Fruit fly (Drosophila melanogaster) whole organism: Measurements from ENCODE around the gene CG43391.
A peak's percentile ranks its signal among the peaks of the same experiment; 100 is the strongest.
"Not testable (repeated sequence)": the region's sequence is repeated elsewhere in the genome, so short reads cannot be mapped to it uniquely, and the experiment has no call there.

Experiments
- CG8478 ChIP-seq: fragments of >200 bp; optimal IDR thresholded peaks from 2 replicates; lab custom pipeline; 2018; ENCODE audit warnings: inconsistent platforms
- Dll ChIP-seq: fragments of >200 bp; optimal IDR thresholded peaks from 2 replicates; lab custom pipeline; 2017
- EcR ChIP-seq, 2 experiments: fragments of >200 bp; optimal IDR thresholded peaks; 2 replicates each; lab custom pipeline; 2017; ENCODE audit warnings: missing biosample characterization in 2 of 2, missing genetic modification characterization in 2 of 2, missing genetic modification reagents in 2 of 2
- pan ChIP-seq: fragments of >200 bp; optimal IDR thresholded peaks from 2 replicates; lab custom pipeline; 2017
- psq ChIP-seq: fragments of >200 bp; optimal IDR thresholded peaks from 2 replicates; lab custom pipeline; 2017
- usp ChIP-seq: fragments of >200 bp; optimal IDR thresholded peaks from 2 replicates; lab custom pipeline; 2017; ENCODE audit warnings: missing biosample characterization, missing genetic modification characterization, mixed read lengths

Gene CG43391

dm6 chr3L:11586794-11587462, 6.1 kb upstream of the CG43391 start:
- TF ChIP-seq Dll (lab: Kevin White, UChicago) (peak; percentile 70), psq (lab: Kevin White, UChicago) (no peak), CG8478 (lab: Kevin White, UChicago) (no peak), pan (lab: Kevin White, UChicago) (no peak), usp (GFP tag; lab: Kevin White, UChicago) (no peak)

- no peak for TF ChIP-seq EcR (GFP tag; optimal IDR thresholded peaks at IDR 0.05; lab: Kevin White, UChicago)
- no peak for TF ChIP-seq pan (lab: Kevin White, UChicago)
- no peak for TF ChIP-seq psq (lab: Kevin White, UChicago)
- no peak for TF ChIP-seq CG8478 (lab: Kevin White, UChicago)
- no peak for TF ChIP-seq Dll (lab: Kevin White, UChicago)
Measured at dm6 chr3L:11583964-11584363, 3.1 kb upstream of the CG43391 start, which contains the start of gene CG32086. CG32086 (minus strand) TSS chr3L:11584064.

- TF ChIP-seq EcR (GFP tag; optimal IDR thresholded peaks at IDR 0.05; lab: Kevin White, UChicago) (no peak), usp (GFP tag; lab: Kevin White, UChicago) (no peak), Dll (lab: Kevin White, UChicago) (no peak), psq (lab: Kevin White, UChicago) (no peak), pan (lab: Kevin White, UChicago) (no peak), CG8478 (lab: Kevin White, UChicago) (no peak)
Measured at dm6 chr3L:11582097-11582496, 1.3 kb upstream of the CG43391 start, which contains the start of gene CG33269. CG33269 (minus strand) TSS chr3L:11582197.

dm6 chr3L:11579919-11580318, 900 bp downstream of the CG43391 start, which contains the start of gene CG43390:
CG43390 (minus strand) TSS chr3L:11579950.
- no peak for TF ChIP-seq psq (lab: Kevin White, UChicago)
- no peak for TF ChIP-seq EcR (GFP tag; optimal IDR thresholded peaks at IDR 0.05; lab: Kevin White, UChicago)
- TF ChIP-seq Dll (lab: Kevin White, UChicago), result no peak
- no peak for TF ChIP-seq pan (lab: Kevin White, UChicago)
- TF ChIP-seq usp (GFP tag; lab: Kevin White, UChicago), result no peak
- no peak for TF ChIP-seq CG8478 (lab: Kevin White, UChicago)

- TF ChIP-seq psq (lab: Kevin White, UChicago) (no peak), EcR (GFP tag; optimal IDR thresholded peaks at IDR 0.05; lab: Kevin White, UChicago) (no peak), pan (lab: Kevin White, UChicago) (no peak), usp (GFP tag; lab: Kevin White, UChicago) (no peak)
Measured at dm6 chr3L:11578847-11579246, 2.0 kb downstream of the CG43391 start.

- TF ChIP-seq usp (GFP tag; lab: Kevin White, UChicago), result no peak
- TF ChIP-seq pan (lab: Kevin White, UChicago), result no peak
- TF ChIP-seq Dll (lab: Kevin White, UChicago), result no peak
- no peak for TF ChIP-seq EcR (GFP tag; optimal IDR thresholded peaks at IDR 0.05; lab: Kevin White, UChicago)
- no peak for TF ChIP-seq CG8478 (lab: Kevin White, UChicago)
- TF ChIP-seq psq (lab: Kevin White, UChicago), result no peak
Measured at dm6 chr3L:11578211-11578673, 2.6 kb downstream of the CG43391 start, which contains the start of gene CG33270. CG33270 (minus strand) TSS chr3L:11578623.

- TF ChIP-seq pan (lab: Kevin White, UChicago) (no peak), psq (lab: Kevin White, UChicago) (no peak), CG8478 (lab: Kevin White, UChicago) (no peak), Dll (lab: Kevin White, UChicago) (no peak), usp (GFP tag; lab: Kevin White, UChicago) (no peak), EcR (GFP tag; optimal IDR thresholded peaks at IDR 0.05; lab: Kevin White, UChicago) (no peak)
Measured at dm6 chr3L:11577395-11577794, 3.4 kb downstream of the CG43391 start, which contains the start of gene CG33271. CG33271 (minus strand) TSS chr3L:11577495.

- not testable (repeated sequence) for TF ChIP-seq pan, Dll, psq (lab: Kevin White, UChicago)
Measured at dm6 chr3L:11576944-11577343, 3.9 kb downstream of the CG43391 start, which contains the start of gene CG33489. CG33489 (minus strand) TSS chr3L:11577044.

dm6 chr3L:11574563-11574962, 6.3 kb downstream of the CG43391 start, which contains the start of gene CG33490:
CG33490 (minus strand) TSS chr3L:11574663.
- no peak for TF ChIP-seq CG8478 (lab: Kevin White, UChicago)
- TF ChIP-seq EcR (GFP tag; optimal IDR thresholded peaks at IDR 0.05; lab: Kevin White, UChicago), result no peak
- TF ChIP-seq psq (lab: Kevin White, UChicago), result no peak
- TF ChIP-seq pan (lab: Kevin White, UChicago), result no peak

dm6 chr3L:11563972-11564533, 16.8 kb downstream of the CG43391 start, which contains the start of the genes CG46412 and CG33267:
CG46412 (minus strand) TSS chr3L:11564072.
CG33267 (plus strand) TSS chr3L:11564483.
- TF ChIP-seq Dll (lab: Kevin White, UChicago) (no peak), usp (GFP tag; lab: Kevin White, UChicago) (no peak), EcR (GFP tag; optimal IDR thresholded peaks at IDR 0.05; lab: Kevin White, UChicago) (no peak), CG8478 (lab: Kevin White, UChicago) (no peak), psq (lab: Kevin White, UChicago) (no peak), pan (lab: Kevin White, UChicago) (no peak)
